Worm (Caenorhabditis elegans): ENCODE measurements around the gene C06A1.7.

Gene C06A1.7

ce11 chrII:10559671-10560184 lies 5.0 kb upstream of the C06A1.7 start:
- TF ChIP-seq cog-1 (tag; optimal IDR thresholded peaks at IDR 0.05), result no peak
- TF ChIP-seq tab-1 (GFP tag; IDR thresholded peaks at IDR 0.05), result no peak
- no peak for TF ChIP-seq med-1 (GFP tag; optimal IDR thresholded peaks at IDR 0.05; ENCODE audit: insufficient read depth)
- TF ChIP-seq klf-2 (GFP tag; conservative IDR thresholded peaks at IDR 0.05), result no peak
- no peak for TF ChIP-seq ztf-23 (GFP tag; IDR thresholded peaks at IDR 0.05)
- no peak for TF ChIP-seq T22C8.4 (GFP tag; IDR thresholded peaks at IDR 0.05)
- no peak for TF ChIP-seq ref-1 (GFP tag; conservative IDR thresholded peaks at IDR 0.05)
- no peak for TF ChIP-seq flt-1 (GFP tag; IDR thresholded peaks at IDR 0.05)

ce11 chrII:10563368-10563767 lies 1.3 kb upstream of the C06A1.7 start, which contains the start of gene cdc-48.1:
Gene cdc-48.1 (minus strand): TSS chrII:10563407.
- peak; percentile 94 for TF ChIP-seq flt-1 (GFP tag; IDR thresholded peaks at IDR 0.05)
- peak; percentile 76 for TF ChIP-seq klf-2 (GFP tag; conservative IDR thresholded peaks at IDR 0.05)
- TF ChIP-seq cog-1 (tag; optimal IDR thresholded peaks at IDR 0.05), result peak; percentile 99
- TF ChIP-seq ztf-23 (GFP tag; IDR thresholded peaks at IDR 0.05), result peak; percentile 94
- peak; percentile 76 for TF ChIP-seq T22C8.4 (GFP tag; IDR thresholded peaks at IDR 0.05)
- peak; percentile 60; the same call in 1 of the 2 replicates for TF ChIP-seq ztf-29 (GFP tag; IDR thresholded peaks at IDR 0.05)
- peak; percentile 25 for TF ChIP-seq med-1 (GFP tag; optimal IDR thresholded peaks at IDR 0.05; ENCODE audit: insufficient read depth)
- TF ChIP-seq tab-1 (GFP tag; IDR thresholded peaks at IDR 0.05), result peak; percentile 80
- no peak for TF ChIP-seq ref-1 (GFP tag; conservative IDR thresholded peaks at IDR 0.05)

- TF ChIP-seq ztf-23 (GFP tag; IDR thresholded peaks at IDR 0.05) (no peak), tab-1 (GFP tag; IDR thresholded peaks at IDR 0.05) (no peak), cog-1 (tag; optimal IDR thresholded peaks at IDR 0.05) (no peak), med-1 (GFP tag; optimal IDR thresholded peaks at IDR 0.05; ENCODE audit: insufficient read depth) (no peak), klf-2 (GFP tag; conservative IDR thresholded peaks at IDR 0.05) (no peak), ztf-29 (GFP tag; IDR thresholded peaks at IDR 0.05) (no peak), ref-1 (GFP tag; conservative IDR thresholded peaks at IDR 0.05) (no peak), flt-1 (GFP tag; IDR thresholded peaks at IDR 0.05) (no peak), T22C8.4 (GFP tag; IDR thresholded peaks at IDR 0.05) (no peak)
Observed at ce11 chrII:10566458-10566857, 1.8 kb downstream of the C06A1.7 start.

- TF ChIP-seq ztf-23 (GFP tag; IDR thresholded peaks at IDR 0.05), result no peak
- no peak for TF ChIP-seq cog-1 (tag; optimal IDR thresholded peaks at IDR 0.05)
- no peak for TF ChIP-seq med-1 (GFP tag; optimal IDR thresholded peaks at IDR 0.05; ENCODE audit: insufficient read depth)
- no peak for TF ChIP-seq ref-1 (GFP tag; conservative IDR thresholded peaks at IDR 0.05)
- no peak for TF ChIP-seq flt-1 (GFP tag; IDR thresholded peaks at IDR 0.05)
- no peak for TF ChIP-seq T22C8.4 (GFP tag; IDR thresholded peaks at IDR 0.05)
- TF ChIP-seq klf-2 (GFP tag; conservative IDR thresholded peaks at IDR 0.05), result no peak
- TF ChIP-seq tab-1 (GFP tag; IDR thresholded peaks at IDR 0.05), result no peak
- TF ChIP-seq ztf-29 (GFP tag; IDR thresholded peaks at IDR 0.05), result no peak
Observed at ce11 chrII:10569498-10569897, 4.8 kb downstream of the C06A1.7 start.

ce11 chrII:10570302-10570701 lies 5.6 kb downstream of the C06A1.7 start, which contains the start of gene txt-13:
Gene txt-13 (plus strand): TSS chrII:10570602.
- no peak for TF ChIP-seq tab-1 (GFP tag; IDR thresholded peaks at IDR 0.05)
- no peak for TF ChIP-seq cog-1 (tag; optimal IDR thresholded peaks at IDR 0.05)
- no peak for TF ChIP-seq ztf-23 (GFP tag; IDR thresholded peaks at IDR 0.05)
- no peak for TF ChIP-seq T22C8.4 (GFP tag; IDR thresholded peaks at IDR 0.05)

ce11 chrII:10571967-10572366 lies 7.3 kb downstream of the C06A1.7 start, which contains the start of gene C06A1.3:
Gene C06A1.3 (plus strand): TSS chrII:10572267.
- TF ChIP-seq ztf-29 (GFP tag; IDR thresholded peaks at IDR 0.05) (no peak), flt-1 (GFP tag; IDR thresholded peaks at IDR 0.05) (no peak)

- no peak for TF ChIP-seq cog-1 (tag; optimal IDR thresholded peaks at IDR 0.05)
- no peak for TF ChIP-seq ztf-29 (GFP tag; IDR thresholded peaks at IDR 0.05)
- no peak for TF ChIP-seq tab-1 (GFP tag; IDR thresholded peaks at IDR 0.05)
- TF ChIP-seq med-1 (GFP tag; optimal IDR thresholded peaks at IDR 0.05; ENCODE audit: insufficient read depth), result no peak
- TF ChIP-seq ref-1 (GFP tag; conservative IDR thresholded peaks at IDR 0.05), result no peak
- TF ChIP-seq T22C8.4 (GFP tag; IDR thresholded peaks at IDR 0.05), result no peak
- no peak for TF ChIP-seq klf-2 (GFP tag; conservative IDR thresholded peaks at IDR 0.05)
- TF ChIP-seq ztf-23 (GFP tag; IDR thresholded peaks at IDR 0.05), result no peak
- TF ChIP-seq flt-1 (GFP tag; IDR thresholded peaks at IDR 0.05), result no peak
Observed at ce11 chrII:10574177-10574576, 9.5 kb downstream of the C06A1.7 start.

ce11 chrII:10578843-10579430 lies 14.2 kb downstream of the C06A1.7 start, which contains the start of gene rpb-6:
Gene rpb-6 (plus strand): TSS chrII:10579380.
- no peak for TF ChIP-seq med-1 (GFP tag; optimal IDR thresholded peaks at IDR 0.05; ENCODE audit: insufficient read depth)
- no peak for TF ChIP-seq ztf-23 (GFP tag; IDR thresholded peaks at IDR 0.05)
- TF ChIP-seq T22C8.4 (GFP tag; IDR thresholded peaks at IDR 0.05), result no peak
- no peak for TF ChIP-seq flt-1 (GFP tag; IDR thresholded peaks at IDR 0.05)
- no peak for TF ChIP-seq klf-2 (GFP tag; conservative IDR thresholded peaks at IDR 0.05)
- TF ChIP-seq cog-1 (tag; optimal IDR thresholded peaks at IDR 0.05), result no peak
- TF ChIP-seq tab-1 (GFP tag; IDR thresholded peaks at IDR 0.05), result no peak
- TF ChIP-seq ztf-29 (GFP tag; IDR thresholded peaks at IDR 0.05), result no peak
- no peak for TF ChIP-seq ref-1 (GFP tag; conservative IDR thresholded peaks at IDR 0.05)

ce11 chrII:10579655-10580054 lies 15.0 kb downstream of the C06A1.7 start, which contains the start of gene dohh-1:
Gene dohh-1 (plus strand): TSS chrII:10579955.
- TF ChIP-seq ref-1 (GFP tag; conservative IDR thresholded peaks at IDR 0.05), result no peak
- TF ChIP-seq ztf-23 (GFP tag; IDR thresholded peaks at IDR 0.05), result no peak
- TF ChIP-seq med-1 (GFP tag; optimal IDR thresholded peaks at IDR 0.05; ENCODE audit: insufficient read depth), result no peak
- no peak for TF ChIP-seq ztf-29 (GFP tag; IDR thresholded peaks at IDR 0.05)
- no peak for TF ChIP-seq klf-2 (GFP tag; conservative IDR thresholded peaks at IDR 0.05)
- TF ChIP-seq flt-1 (GFP tag; IDR thresholded peaks at IDR 0.05), result no peak
- TF ChIP-seq tab-1 (GFP tag; IDR thresholded peaks at IDR 0.05), result no peak
- TF ChIP-seq T22C8.4 (GFP tag; IDR thresholded peaks at IDR 0.05), result no peak
- no peak for TF ChIP-seq cog-1 (tag; optimal IDR thresholded peaks at IDR 0.05)

- TF ChIP-seq ztf-29 (GFP tag; IDR thresholded peaks at IDR 0.05), result no peak
- no peak for TF ChIP-seq med-1 (GFP tag; optimal IDR thresholded peaks at IDR 0.05; ENCODE audit: insufficient read depth)
- no peak for TF ChIP-seq flt-1 (GFP tag; IDR thresholded peaks at IDR 0.05)
- no peak for TF ChIP-seq klf-2 (GFP tag; conservative IDR thresholded peaks at IDR 0.05)
- TF ChIP-seq T22C8.4 (GFP tag; IDR thresholded peaks at IDR 0.05), result no peak
- TF ChIP-seq tab-1 (GFP tag; IDR thresholded peaks at IDR 0.05), result no peak
Observed at ce11 chrII:10580833-10581232, 16.1 kb downstream of the C06A1.7 start, which contains the start of gene dap-3. Gene dap-3 (plus strand): TSS chrII:10581133.

All from whole organism, midembryonic.